Fruit fly (Drosophila melanogaster) ovary, adult (tissue): Measurements from ENCODE around the gene SPoCk.
A peak's percentile ranks its signal among the peaks of the same experiment; 100 is the strongest.

Source experiments
- CG17801 ChIP-seq: fragments of 200-800 bp; optimal IDR thresholded peaks from 2 replicates; lab custom pipeline; 2019; ENCODE audit warnings: missing biosample characterization, mild to moderate bottlenecking, missing genetic modification characterization, moderate library complexity; ENCODE audit not compliant: partially characterized antibody

Gene SPoCk

DNA sequence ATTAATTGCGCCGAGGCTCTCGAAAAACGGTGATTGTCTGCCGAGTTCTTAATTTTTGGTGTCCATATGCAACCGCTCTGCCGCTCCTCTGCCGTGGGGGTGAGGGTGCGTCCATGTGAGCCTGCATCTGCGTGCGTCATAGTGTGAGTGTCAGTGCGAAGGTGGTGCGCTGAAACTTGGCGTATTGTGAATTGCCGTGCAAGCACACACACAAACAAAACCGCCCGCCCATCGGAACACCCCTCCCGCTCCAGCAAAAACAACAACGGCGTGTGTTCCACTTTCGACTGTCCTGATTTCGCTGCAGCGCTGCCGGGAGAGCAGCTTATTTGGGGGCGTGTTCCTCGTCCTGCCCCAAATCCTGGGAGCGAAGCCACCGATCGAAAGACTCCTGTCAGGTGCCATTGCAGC is 7.1 kb upstream of the SPoCk start:
- no peak for TF ChIP-seq CG17801

DNA sequence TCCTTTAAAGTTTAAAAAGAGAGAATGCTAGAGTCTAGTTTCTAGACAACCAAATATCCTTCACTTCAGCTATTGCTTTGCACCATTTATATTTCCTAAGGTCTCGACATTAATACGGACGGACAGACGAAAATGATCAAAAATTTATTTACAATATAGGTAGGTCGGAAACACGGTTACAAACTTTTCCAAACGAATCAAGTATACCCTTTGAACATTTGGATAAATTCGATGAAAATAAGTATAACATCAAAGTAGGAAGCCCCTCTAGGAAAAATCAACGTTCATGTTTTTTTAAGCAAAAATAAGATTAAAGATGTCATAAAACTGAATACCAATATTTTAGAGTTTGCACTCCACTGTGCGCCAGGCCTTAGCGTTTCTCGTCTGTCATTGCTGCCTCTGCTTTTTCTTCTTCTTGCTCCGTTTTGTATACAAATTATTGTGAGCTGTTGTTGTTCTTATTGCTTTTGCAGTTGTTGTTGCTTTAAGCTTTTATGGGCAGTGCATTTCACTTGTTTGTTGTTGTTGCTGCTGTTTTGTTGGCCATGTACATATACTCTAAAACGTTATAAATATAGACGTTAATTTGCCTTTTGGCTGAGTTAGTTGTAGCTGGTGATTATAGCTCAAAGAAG is 6.2 kb upstream of the SPoCk start:
- TF ChIP-seq CG17801: no peak

DNA sequence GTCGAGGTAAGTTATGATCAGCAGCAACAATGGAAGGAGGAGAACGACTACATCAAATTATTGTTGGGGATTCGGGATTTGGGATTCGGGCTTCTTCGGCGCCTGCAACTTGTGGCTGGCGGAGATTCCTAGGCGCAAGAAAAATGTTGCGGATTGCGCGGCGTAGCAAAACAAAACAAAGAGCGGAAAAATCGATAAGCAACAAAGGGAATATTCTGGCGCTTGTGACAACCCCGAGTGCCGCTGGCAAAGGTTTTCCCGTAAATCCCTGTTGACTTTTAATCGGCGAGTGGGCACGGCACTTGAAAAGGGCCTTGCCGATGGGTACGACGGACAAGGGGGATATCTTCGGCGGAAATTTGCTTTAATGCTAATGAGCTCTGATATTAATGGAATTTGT is 743 bp downstream of the SPoCk start:
- TF ChIP-seq CG17801: no peak

DNA sequence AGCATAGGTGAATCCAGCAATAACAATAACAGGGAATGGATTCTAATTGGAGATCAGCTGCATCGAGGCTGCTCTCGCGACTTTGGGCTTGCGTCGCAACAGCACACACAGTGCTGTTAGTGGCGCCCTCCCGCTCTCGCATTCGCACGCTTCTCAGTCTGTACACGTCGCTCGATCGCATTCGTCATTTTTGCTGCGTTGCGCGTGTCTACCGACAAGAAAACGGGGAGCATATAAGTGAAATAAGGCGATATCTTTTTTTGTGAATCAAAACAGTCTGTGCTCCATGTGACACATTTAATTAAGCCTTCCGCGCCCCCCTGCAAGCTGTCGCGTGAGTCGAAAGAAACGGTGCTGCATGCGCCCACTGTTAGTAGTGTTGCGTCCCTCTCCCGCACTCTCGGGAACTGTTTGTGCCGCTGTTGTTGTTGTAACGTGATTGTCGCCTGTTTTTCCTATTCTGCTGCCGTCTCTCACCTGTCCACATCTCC is 24.2 kb downstream of the SPoCk start:
- TF ChIP-seq CG17801: peak; percentile 12

DNA sequence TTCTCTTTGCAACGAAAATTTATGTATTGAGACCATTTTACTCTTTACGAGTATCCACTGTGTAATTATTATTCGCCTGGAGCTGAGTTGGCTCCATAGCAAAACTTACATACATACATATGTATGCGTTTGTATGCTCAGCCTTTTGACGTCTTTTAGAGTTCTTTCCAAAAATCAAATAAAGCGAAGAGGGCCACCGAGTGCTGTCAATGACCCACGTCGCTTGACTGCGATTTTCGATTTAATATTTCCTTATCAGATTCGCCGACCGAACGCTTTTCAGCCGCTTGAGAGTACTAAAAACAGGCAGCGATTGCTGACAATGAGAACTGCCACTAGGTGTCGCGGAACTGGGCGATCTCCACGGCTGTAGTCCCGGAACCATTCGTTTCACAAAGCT is 25.2 kb downstream of the SPoCk start:
- no peak for TF ChIP-seq CG17801

DNA sequence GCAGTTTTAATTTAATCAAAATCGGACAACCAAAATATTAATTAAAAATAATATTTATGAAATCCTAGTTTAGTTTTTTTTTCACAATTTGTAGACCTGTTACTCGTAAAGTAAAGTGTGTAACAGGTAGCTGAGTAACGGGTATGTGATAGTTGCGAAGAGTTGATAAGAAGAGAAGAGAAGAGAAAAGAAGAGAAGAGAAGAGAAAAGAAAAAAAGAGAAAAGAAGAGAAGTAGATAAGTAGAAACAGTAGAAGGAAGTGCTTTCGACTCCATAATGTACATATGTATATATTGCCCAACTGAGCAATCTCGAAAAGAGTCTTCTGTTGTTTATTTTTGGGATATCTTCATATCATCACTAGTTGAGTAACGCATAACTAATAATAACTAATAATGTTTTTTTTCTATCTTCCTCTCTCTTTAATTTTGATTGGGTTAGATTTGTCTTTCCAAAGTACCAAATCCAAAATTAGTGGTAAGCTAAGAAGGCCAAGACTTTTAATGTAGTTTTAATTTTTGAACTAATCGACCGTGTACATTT is 38.8 kb downstream of the SPoCk start, which contains the start of gene CG14448:
CG14448 (plus strand) TSS at position 493 of the 543 bp plus-strand sequence.
- TF ChIP-seq CG17801: no peak

DNA sequence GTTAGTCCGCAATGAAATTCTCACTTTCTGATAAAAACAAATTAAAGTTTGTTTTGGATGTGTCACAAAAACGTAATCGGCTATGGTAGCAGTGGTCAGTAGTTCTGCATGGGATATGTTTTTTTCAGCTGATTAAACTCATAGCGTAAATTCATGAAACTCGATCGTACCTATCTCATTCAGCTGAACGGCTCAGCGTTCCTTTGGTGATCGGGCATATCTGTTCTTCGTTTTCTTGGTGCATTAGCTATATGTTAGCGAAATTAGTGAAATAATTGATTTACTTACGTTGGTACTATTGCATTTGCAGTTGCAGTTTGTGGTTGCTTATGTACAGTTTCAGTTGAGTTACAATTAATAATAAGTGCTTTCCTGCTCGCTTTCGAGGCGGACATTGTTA is 42.4 kb downstream of the SPoCk start:
- no peak for TF ChIP-seq CG17801

DNA sequence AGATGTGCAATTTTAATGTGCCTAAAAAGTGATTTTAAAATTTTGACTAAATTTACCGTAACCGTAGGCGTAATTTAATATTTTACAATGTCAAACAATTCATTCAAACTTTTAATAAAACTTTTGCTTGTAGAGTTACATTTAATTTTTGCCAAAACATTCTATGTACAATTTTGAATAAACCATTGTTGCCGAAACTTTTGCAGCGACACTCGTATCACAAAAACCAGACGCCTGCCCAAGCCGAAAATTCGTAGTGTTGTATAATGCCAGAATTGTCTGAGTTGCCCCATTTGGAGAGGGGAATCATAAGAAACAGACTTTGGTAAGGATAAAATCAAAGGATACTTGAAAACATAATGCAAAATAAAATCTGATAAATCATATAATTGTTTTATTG is 46.4 kb downstream of the SPoCk start:
- no peak for TF ChIP-seq CG17801

DNA sequence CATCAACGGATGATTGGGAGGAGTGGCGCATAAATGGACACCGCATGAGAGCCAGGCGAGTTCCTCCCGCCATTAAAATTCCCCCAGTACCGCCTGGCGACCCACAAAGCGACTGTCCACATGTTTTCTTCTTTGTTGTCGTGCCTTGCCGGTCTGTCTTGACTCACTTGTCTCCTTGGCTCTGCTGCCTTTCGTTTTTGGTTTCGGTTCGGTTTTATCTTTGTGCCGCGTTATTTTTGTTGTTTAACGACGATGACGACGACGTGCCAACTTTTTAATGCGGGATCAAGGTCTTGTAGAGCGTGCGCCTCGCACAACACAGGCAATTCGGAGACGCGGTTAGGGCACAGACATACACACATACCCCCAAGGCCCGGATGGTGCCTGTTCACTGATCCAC is 52.7 kb downstream of the SPoCk start:
- TF ChIP-seq CG17801: no peak

DNA sequence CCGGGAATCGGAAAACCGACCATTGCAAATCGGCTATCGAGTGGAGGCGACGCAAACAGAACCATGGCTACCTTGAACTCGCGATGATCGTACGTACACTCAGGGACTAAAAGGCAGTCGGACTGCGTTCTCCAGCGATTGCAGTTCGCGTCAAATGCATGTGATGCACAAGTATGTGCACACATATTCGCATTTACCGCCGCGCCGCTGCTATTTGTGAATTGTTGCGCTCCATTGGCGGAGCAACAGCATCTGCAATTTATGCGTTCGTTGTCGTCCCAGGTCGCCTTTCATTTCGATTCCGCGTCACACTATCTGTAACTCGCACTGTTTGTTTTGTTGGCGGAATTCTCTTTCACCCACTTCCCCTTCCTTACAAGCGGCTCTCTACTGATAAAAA is 70.9 kb downstream of the SPoCk start:
- TF ChIP-seq CG17801: no peak

DNA sequence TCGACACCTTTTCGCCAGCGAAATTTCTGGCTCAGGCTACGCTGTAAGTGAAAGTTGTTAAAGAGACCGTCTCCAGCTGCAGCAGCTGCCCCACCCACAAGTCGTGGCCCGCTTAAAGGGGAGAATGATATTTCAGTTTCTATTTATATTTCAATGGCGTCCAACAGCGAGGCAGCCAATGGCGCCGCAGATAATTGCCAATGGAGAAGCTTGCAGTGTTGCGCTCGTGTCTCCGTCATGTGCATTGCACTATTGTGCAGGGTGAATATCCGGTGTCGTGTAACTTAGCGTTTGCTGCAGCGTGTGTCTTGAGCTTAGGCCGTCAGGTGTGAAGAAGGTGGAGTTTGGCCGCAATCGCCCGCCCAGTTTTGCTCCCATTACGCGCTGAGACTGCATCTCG is 72.1 kb downstream of the SPoCk start:
- TF ChIP-seq CG17801: no peak

DNA sequence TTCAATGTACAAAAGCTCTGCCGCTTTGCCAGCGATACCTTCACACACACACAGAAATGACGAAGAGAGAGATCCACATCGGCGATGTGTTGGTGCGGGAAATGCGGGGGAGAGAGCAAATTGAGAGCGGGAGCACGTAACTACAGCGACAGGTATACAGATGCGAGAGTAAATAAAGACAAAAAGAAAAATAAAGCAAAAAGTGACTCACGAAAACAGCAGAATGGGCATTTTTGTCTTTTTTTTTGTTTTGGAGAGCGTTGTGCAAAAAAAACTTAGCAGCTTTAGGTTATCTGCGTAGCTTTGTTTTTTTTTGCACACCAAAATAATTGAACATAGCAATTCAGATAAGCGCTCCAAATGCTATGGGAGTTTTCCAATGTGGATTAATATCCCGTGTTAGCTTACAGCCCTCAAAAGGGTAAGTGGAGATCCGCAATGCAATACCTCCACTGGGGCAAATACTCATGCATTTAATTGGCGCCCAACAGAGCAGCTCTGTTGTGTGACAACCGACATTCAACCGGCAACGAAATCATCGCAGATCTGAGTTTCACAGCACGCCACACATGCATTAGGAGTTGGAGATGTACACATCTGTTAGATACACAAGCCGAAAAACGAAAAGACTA is 73.4 kb downstream of the SPoCk start:
- peak; percentile 97 for TF ChIP-seq CG17801

DNA sequence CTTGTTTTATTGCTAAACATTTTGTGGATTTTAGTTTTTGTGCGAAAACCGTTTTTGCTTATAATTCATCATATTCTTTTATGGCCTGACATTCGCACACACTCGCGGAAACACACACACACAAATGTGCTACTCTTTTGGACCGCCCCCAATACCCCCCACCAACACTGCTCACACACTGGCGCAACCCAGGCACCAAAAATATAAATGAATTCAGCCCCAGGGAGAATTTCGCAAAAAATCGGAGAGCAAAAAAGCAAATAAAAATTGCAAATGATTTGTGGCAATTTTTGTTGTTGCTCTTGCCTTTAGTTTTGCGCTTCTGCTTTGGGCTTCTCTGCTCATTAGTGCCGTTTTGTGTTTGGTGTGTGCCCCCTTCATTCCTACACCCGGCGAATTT is 74.0 kb downstream of the SPoCk start:
- no peak for TF ChIP-seq CG17801

DNA sequence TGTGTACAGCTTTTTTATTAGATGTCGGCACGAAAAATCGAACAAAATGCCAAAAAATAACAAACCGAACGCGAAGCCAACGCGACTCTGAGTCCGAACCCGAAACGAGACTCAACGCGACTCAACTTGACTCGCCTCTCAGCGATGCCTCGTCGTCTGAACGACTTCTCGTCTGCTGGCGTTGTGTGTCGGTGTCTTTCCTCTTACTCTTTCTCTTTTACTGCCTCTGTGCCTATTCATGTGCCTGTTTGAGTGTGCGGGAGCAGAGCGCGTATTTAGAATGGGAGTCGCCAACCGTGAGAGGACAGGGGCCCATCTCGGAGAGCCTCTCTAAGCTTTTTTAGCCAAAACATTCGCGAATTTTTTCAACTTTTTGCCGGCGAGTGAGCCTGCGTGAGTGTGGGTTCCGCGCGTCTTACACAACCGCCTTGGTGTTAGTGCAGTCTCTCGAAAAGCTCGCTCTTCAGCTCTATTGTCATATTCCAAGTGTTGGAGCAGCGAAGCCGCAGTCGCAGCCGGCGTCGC is 75.5 kb downstream of the SPoCk start:
- peak; percentile 43 for TF ChIP-seq CG17801

DNA sequence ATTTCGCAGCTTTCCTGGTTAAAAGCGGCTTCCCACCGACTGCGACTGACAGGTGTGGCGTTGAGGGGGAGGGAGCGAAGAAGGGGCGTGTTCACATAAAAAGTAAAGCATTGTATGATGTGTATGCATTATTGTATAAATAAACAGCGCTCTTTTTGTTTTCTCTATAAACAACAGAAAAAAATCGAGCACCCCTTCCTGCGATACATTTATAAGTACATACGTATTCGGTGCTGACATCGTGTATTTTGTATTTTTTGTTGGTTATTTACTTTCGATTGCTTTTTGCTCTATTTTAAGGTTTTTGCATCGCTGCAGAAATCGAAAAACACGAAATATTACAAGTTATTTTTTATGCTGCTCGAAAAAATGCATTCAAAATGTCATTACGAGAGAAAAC is 77.0 kb downstream of the SPoCk start:
- TF ChIP-seq CG17801: peak; percentile 84

DNA sequence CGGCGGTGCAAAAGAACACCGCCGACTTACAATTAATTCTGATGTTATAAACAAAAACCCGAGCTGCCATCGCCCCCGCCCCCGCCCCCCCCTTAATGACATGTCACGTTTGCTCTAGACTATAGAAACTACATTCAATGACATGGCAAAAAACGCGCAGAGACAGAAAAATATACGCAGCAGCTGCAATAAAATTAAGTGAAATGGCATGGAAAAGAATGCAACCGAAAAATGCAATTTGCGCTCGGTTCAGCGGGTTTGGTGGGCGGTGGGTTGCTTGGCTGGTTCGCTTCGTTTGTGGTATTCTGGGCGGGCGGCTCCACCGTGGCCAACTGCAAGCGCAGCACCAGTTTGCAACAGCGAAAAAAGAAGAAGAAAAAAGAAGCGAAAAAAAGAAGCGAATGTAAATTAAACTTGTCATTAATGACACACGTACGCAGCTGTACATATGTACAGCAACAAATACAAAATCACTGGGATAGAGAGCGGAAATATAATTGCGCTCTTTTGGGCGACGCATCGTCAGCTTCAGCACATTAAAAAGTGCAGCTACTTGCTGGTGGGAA is 81.0 kb downstream of the SPoCk start:
- peak; percentile 71 for TF ChIP-seq CG17801

DNA sequence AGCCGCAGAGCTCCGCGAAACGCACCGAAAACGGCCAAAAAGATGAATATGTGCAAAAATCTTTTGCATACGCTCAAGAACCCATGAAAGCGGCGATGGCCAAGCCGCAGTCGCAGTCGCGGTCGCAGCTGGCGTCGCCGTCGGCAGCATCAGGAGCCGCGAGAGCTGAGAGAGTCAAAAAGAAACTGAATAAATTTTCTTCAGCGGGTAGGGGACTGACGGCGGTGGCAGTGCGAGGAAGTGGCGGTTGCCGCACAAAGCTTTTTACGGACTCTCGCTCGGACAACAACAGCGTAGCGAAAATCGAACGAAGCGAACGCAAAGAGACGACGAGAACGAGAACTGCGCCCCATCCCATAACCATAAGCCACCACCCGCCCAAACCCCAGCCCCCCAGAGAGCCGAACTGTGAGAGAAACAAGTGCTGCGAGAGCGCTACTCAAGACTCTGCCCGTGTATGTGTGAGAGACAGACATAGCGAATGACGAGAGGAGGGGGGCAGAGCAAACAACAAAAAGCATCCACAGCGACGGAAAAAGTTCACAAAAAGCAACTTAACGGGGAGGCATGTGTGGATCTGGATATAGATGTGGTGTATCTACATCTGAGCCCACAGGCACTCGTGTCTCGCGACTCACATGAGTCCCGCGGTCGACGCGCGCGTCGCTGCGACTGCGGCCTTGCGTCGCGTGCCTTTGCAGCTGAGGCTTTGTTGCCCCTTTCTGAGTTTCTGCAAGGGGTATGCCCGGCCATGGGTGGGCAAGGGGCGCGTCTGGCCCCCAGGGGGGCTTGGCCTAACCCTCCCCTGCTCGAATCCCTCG is 86.1 kb downstream of the SPoCk start, which contains the start of gene jim:
jim (minus strand) TSS at position 51 of the 821 bp plus-strand sequence.
- peak; percentile 21 for TF ChIP-seq CG17801
